Worm (Caenorhabditis elegans): ENCODE results near the gene Y39G8B.9.
"Not testable (repeated sequence)": the region's sequence is repeated elsewhere in the genome, so short reads cannot be mapped to it uniquely, and the experiment has no call there.

ce11 chrII:13968007-13968406 is 13.2 kb upstream of the Y39G8B.9 start:
- not testable (repeated sequence) for TF ChIP-seq nhr-77 (tag; optimal IDR thresholded peaks at IDR 0.05); cey-2 (tag; optimal IDR thresholded peaks at IDR 0.05; ENCODE audit: borderline replicate concordance, insufficient read depth); ztf-11 (tag; optimal IDR thresholded peaks at IDR 0.05); zip-2 (tag; optimal IDR thresholded peaks at IDR 0.05); egl-27 (tag; optimal IDR thresholded peaks at IDR 0.05); F49E8.2 (tag; optimal IDR thresholded peaks at IDR 0.05; ENCODE audit: borderline replicate concordance); mdl-1 (tag; optimal IDR thresholded peaks at IDR 0.05); lsy-2 (tag; optimal IDR thresholded peaks at IDR 0.05); ama-1 (optimal IDR thresholded peaks at IDR 0.05); sdz-12 (GFP tag; optimal IDR thresholded peaks at IDR 0.05)
